Fruit fly (Drosophila melanogaster): ENCODE measurements around the gene pasi1.

- no peak for TF ChIP-seq jigr1 (GFP tag; IDR thresholded peaks at IDR 0.05)
- no peak for TF ChIP-seq ab (GFP tag; optimal IDR thresholded peaks at IDR 0.05)
- TF ChIP-seq CG33213 (GFP tag; optimal IDR thresholded peaks at IDR 0.05): no peak
- no peak for TF ChIP-seq ase (GFP tag; IDR thresholded peaks at IDR 0.05)
- TF ChIP-seq CG6689 (GFP tag; IDR thresholded peaks at IDR 0.05): no peak
- no peak for TF ChIP-seq ind (GFP tag; optimal IDR thresholded peaks at IDR 0.05)
- TF ChIP-seq H15 (GFP tag; IDR thresholded peaks at IDR 0.05): no peak
- TF ChIP-seq psq (GFP tag; optimal IDR thresholded peaks at IDR 0.05): no peak
- TF ChIP-seq crc (GFP tag; optimal IDR thresholded peaks at IDR 0.05): no peak
- no peak for TF ChIP-seq CG7357 (GFP tag; IDR thresholded peaks at IDR 0.05)
These were observed 17.6 kb downstream of the pasi1 start for dm6 chr3R:17812477-17812876.

Measured in whole organism, embryonic.